Fruit fly (Drosophila melanogaster) whole organism, embryonic: ENCODE data around the gene capu.
A peak's percentile ranks its signal among the peaks of the same experiment; 100 is the strongest.

Experiments
- ATbp ChIP-seq: fragments of 200-800 bp; sonication (Bioruptor generic); optimal IDR thresholded peaks from 2 replicates; lab custom pipeline; 2017; ENCODE audit warnings: missing biosample characterization, mild to moderate bottlenecking, missing genetic modification characterization, missing genetic modification reagents
- Blimp-1 ChIP-seq: fragments of 200-800 bp; sonication (Bioruptor generic); optimal IDR thresholded peaks from 3 replicates; lab custom pipeline; 2018; ENCODE audit warnings: missing biosample characterization, missing genetic modification characterization, mild to moderate bottlenecking, moderate library complexity, missing genetic modification reagents
- Bteb2 ChIP-seq: fragments of 200-800 bp; sonication (Bioruptor generic); optimal IDR thresholded peaks from 2 replicates; lab custom pipeline; 2016; ENCODE audit warnings: missing biosample characterization, missing genetic modification characterization
- CG10267 ChIP-seq: fragments of 200-800 bp; sonication (Bioruptor generic); optimal IDR thresholded peaks from 2 replicates; lab custom pipeline; 2018; ENCODE audit warnings: missing biosample characterization, mild to moderate bottlenecking, missing genetic modification characterization, moderate library complexity
- CG10979 ChIP-seq: fragments of 200-800 bp; sonication (Bioruptor generic); optimal IDR thresholded peaks from 2 replicates; lab custom pipeline; 2018; ENCODE audit warnings: missing biosample characterization, mild to moderate bottlenecking, missing genetic modification characterization, moderate library complexity
- CG12391 ChIP-seq: fragments of 200-800 bp; sonication (Bioruptor generic); optimal IDR thresholded peaks from 3 replicates; lab custom pipeline; 2018; ENCODE audit warnings: missing biosample characterization, mild to moderate bottlenecking, missing genetic modification characterization, moderate library complexity
- CG12769 ChIP-seq: fragments of 200-800 bp; sonication (Bioruptor generic); optimal IDR thresholded peaks from 2 replicates; lab custom pipeline; 2019; ENCODE audit warnings: missing biosample characterization, mild to moderate bottlenecking, missing genetic modification characterization, moderate library complexity
- CG15514 ChIP-seq: fragments of 200-800 bp; sonication (Bioruptor generic); optimal IDR thresholded peaks from 3 replicates; lab custom pipeline; 2017; ENCODE audit warnings: missing biosample characterization, missing genetic modification characterization, mild to moderate bottlenecking, moderate library complexity, missing genetic modification reagents
- CG17328 ChIP-seq: fragments of 200-800 bp; sonication (Bioruptor generic); IDR thresholded peaks from 2 replicates; pipeline ENCODE4 v1.3.6; 2022; ENCODE audit warnings: missing biosample characterization, missing genetic modification characterization
- CG1792 ChIP-seq: fragments of 200-800 bp; sonication (Bioruptor generic); optimal IDR thresholded peaks from 2 replicates; lab custom pipeline; 2016; ENCODE audit warnings: missing biosample characterization, missing genetic modification characterization
- CG18599 ChIP-seq: fragments of 200-800 bp; sonication (Bioruptor generic); optimal IDR thresholded peaks from 3 replicates; lab custom pipeline; 2017; ENCODE audit warnings: missing biosample characterization, missing genetic modification characterization, mild to moderate bottlenecking, moderate library complexity, missing genetic modification reagents
- CG2120 ChIP-seq: fragments of 200-800 bp; sonication (Bioruptor generic); optimal IDR thresholded peaks from 3 replicates; lab custom pipeline; 2016; ENCODE audit warnings: missing biosample characterization, missing genetic modification characterization
- CG2678 ChIP-seq: fragments of 200-800 bp; sonication (Bioruptor generic); optimal IDR thresholded peaks from 3 replicates; lab custom pipeline; 2019; ENCODE audit warnings: missing biosample characterization, mild to moderate bottlenecking, missing genetic modification characterization, moderate library complexity
- CG2712 ChIP-seq: fragments of 200-800 bp; optimal IDR thresholded peaks from 3 replicates; lab custom pipeline; 2019; ENCODE audit warnings: missing biosample characterization, mild to moderate bottlenecking, missing genetic modification characterization, moderate library complexity
- CG32532 ChIP-seq: fragments of 200-800 bp; sonication (Bioruptor generic); IDR thresholded peaks from 2 replicates; pipeline ENCODE4 v1.3.6; 2022; ENCODE audit warnings: missing biosample characterization, missing genetic modification characterization
- CG3281 ChIP-seq: fragments of 200-800 bp; sonication (Bioruptor generic); optimal IDR thresholded peaks from 3 replicates; lab custom pipeline; 2017; ENCODE audit warnings: missing biosample characterization, mild to moderate bottlenecking, missing genetic modification characterization
- CG4424 ChIP-seq: fragments of 200-800 bp; sonication (Bioruptor generic); optimal IDR thresholded peaks from 3 replicates; lab custom pipeline; 2016; ENCODE audit warnings: missing biosample characterization, missing genetic modification characterization
- CG6654 ChIP-seq: fragments of 200-800 bp; sonication (Bioruptor generic); optimal IDR thresholded peaks from 2 replicates; lab custom pipeline; 2017; ENCODE audit warnings: missing biosample characterization, mild to moderate bottlenecking, missing genetic modification characterization
- CG6791 ChIP-seq: fragments of 200-800 bp; sonication (Bioruptor generic); IDR thresholded peaks from 3 replicates; pipeline ENCODE4 v1.3.6; 2022; ENCODE audit warnings: missing biosample characterization, missing genetic modification characterization; ENCODE audit not compliant: partially characterized antibody
- Dfd ChIP-seq, 2 experiments: fragments of >200 bp; optimal IDR thresholded peaks; 2 replicates each; lab custom pipeline; 2017; ENCODE audit warnings: missing biosample characterization in 2 of 2, missing genetic modification characterization in 2 of 2
- HmgZ ChIP-seq: fragments of 200-800 bp; sonication (Bioruptor generic); optimal IDR thresholded peaks from 2 replicates; lab custom pipeline; 2018; ENCODE audit warnings: missing biosample characterization, mild to moderate bottlenecking, missing genetic modification characterization
- Hr3 ChIP-seq: fragments of 200-800 bp; sonication (Bioruptor generic); optimal IDR thresholded peaks from 3 replicates; lab custom pipeline; 2016; ENCODE audit warnings: missing biosample characterization, missing genetic modification characterization
- Med ChIP-seq: fragments of 200-800 bp; sonication (Bioruptor generic); peaks from one replicate; lab custom pipeline; 2016; ENCODE audit warnings: missing biosample characterization, missing genetic modification characterization, mild to moderate bottlenecking, inconsistent platforms, moderate library complexity
- Nf-YA ChIP-seq: fragments of 200-800 bp; sonication (Bioruptor generic); IDR thresholded peaks from 2 replicates; pipeline ENCODE4 v1.3.6; 2022; ENCODE audit warnings: missing biosample characterization, missing genetic modification characterization
- PHDP ChIP-seq: fragments of 200-800 bp; sonication (Bioruptor generic); optimal IDR thresholded peaks from 3 replicates; lab custom pipeline; 2018; ENCODE audit warnings: missing biosample characterization, mild to moderate bottlenecking, missing genetic modification characterization, moderate library complexity
- Poxn ChIP-seq: fragments of 200-800 bp; sonication (Bioruptor generic); IDR thresholded peaks from 2 replicates; pipeline ENCODE4 v1.3.6; 2022; ENCODE audit warnings: missing biosample characterization, missing genetic modification characterization
- Rfx ChIP-seq: fragments of 200-800 bp; sonication (Bioruptor generic); IDR thresholded peaks from 2 replicates; pipeline ENCODE4 v1.3.6; 2022; ENCODE audit warnings: missing biosample characterization, missing genetic modification characterization
- Taf1 ChIP-seq: fragments of 200-800 bp; sonication (Bioruptor generic); IDR thresholded peaks from 2 replicates; pipeline ENCODE4 v1.3.6; 2022; ENCODE audit warnings: missing biosample characterization, missing genetic modification characterization
- Xrp1 ChIP-seq: fragments of 200-800 bp; sonication (Bioruptor generic); IDR thresholded peaks from 2 replicates; pipeline ENCODE4 v1.3.6; 2022; ENCODE audit warnings: missing biosample characterization, missing genetic modification characterization
- ac ChIP-seq: fragments of 200-800 bp; sonication (Bioruptor generic); optimal IDR thresholded peaks from 3 replicates; lab custom pipeline; 2017; ENCODE audit warnings: missing biosample characterization, mild to moderate bottlenecking, missing genetic modification characterization
- bcd ChIP-seq: fragments of 200-800 bp; sonication (Bioruptor generic); optimal IDR thresholded peaks from 2 replicates; lab custom pipeline; 2017; ENCODE audit warnings: missing biosample characterization, mild to moderate bottlenecking, missing genetic modification characterization
- cas ChIP-seq: fragments of 200-800 bp; sonication (Bioruptor generic); IDR thresholded peaks from 2 replicates; pipeline ENCODE4 v1.3.6; 2022; ENCODE audit warnings: missing biosample characterization, missing genetic modification characterization
- caup ChIP-seq: fragments of 200-800 bp; sonication (Bioruptor generic); optimal IDR thresholded peaks from 3 replicates; lab custom pipeline; 2017; ENCODE audit warnings: missing biosample characterization, mild to moderate bottlenecking, missing genetic modification characterization, moderate library complexity; ENCODE audit not compliant: severe bottlenecking
- chif ChIP-seq, 2 experiments: fragments of 200-800 bp; sonication (Bioruptor generic); optimal IDR thresholded peaks; 3 replicates each; lab custom pipeline; 2016; ENCODE audit warnings: missing biosample characterization in 2 of 2, missing genetic modification characterization in 2 of 2
- dpn ChIP-seq, 2 experiments: fragments of 200-800 bp; sonication (Bioruptor generic); optimal IDR thresholded peaks; 3 replicates each; lab custom pipeline; 2016; ENCODE audit warnings: missing biosample characterization in 2 of 2, missing genetic modification characterization in 2 of 2
- gem ChIP-seq: fragments of 200-800 bp; sonication (Bioruptor generic); optimal IDR thresholded peaks from 2 replicates; lab custom pipeline; 2019; ENCODE audit warnings: missing biosample characterization, mild to moderate bottlenecking, missing genetic modification characterization, moderate library complexity
- ind ChIP-seq: fragments of 200-800 bp; sonication (Bioruptor generic); optimal IDR thresholded peaks from 3 replicates; lab custom pipeline; 2016; ENCODE audit warnings: missing biosample characterization, missing genetic modification characterization
- kay ChIP-seq: fragments of 200-800 bp; sonication (Bioruptor generic); optimal IDR thresholded peaks from 2 replicates; lab custom pipeline; 2016; ENCODE audit warnings: missing biosample characterization, missing genetic modification characterization
- ken ChIP-seq: fragments of 200-800 bp; sonication (Bioruptor generic); IDR thresholded peaks from 3 replicates; pipeline ENCODE4 v1.3.6; 2022; ENCODE audit warnings: missing biosample characterization, missing genetic modification characterization
- mirr ChIP-seq: fragments of 200-800 bp; sonication (Bioruptor generic); optimal IDR thresholded peaks from 3 replicates; lab custom pipeline; 2018; ENCODE audit warnings: missing biosample characterization, mild to moderate bottlenecking, missing genetic modification characterization
- phol ChIP-seq: fragments of 200-800 bp; sonication (Bioruptor generic); optimal IDR thresholded peaks from 3 replicates; lab custom pipeline; 2018; ENCODE audit warnings: missing biosample characterization, mild to moderate bottlenecking, missing genetic modification characterization, moderate library complexity
- prd ChIP-seq, 3 experiments: fragments of >200 bp in 2 of 3; fragments of 200-800 bp in 1 of 3; sonication (Bioruptor generic) in 1 of 3; optimal IDR thresholded peaks in 2 of 3; IDR thresholded peaks in 1 of 3; 2 replicates in 2 of 3; 3 replicates in 1 of 3; pipeline versions ENCODE4 v1.3.6 to Lab custom; 2017 to 2022; ENCODE audit warnings: missing biosample characterization in 1 of 3, missing genetic modification characterization in 1 of 3
- row ChIP-seq: fragments of 200-800 bp; sonication (Bioruptor generic); IDR thresholded peaks from 3 replicates; pipeline ENCODE4 v1.3.6; 2022; ENCODE audit warnings: missing biosample characterization, missing genetic modification characterization
- scrt ChIP-seq: fragments of 200-800 bp; sonication (Bioruptor generic); optimal IDR thresholded peaks from 2 replicates; lab custom pipeline; 2018; ENCODE audit warnings: missing biosample characterization, mild to moderate bottlenecking, missing genetic modification characterization, moderate library complexity
- slbo ChIP-seq: fragments of 200-800 bp; sonication (Bioruptor generic); IDR thresholded peaks from 2 replicates; pipeline ENCODE4 v1.3.6; 2022; ENCODE audit warnings: missing biosample characterization, missing genetic modification characterization
- sna ChIP-seq: fragments of 200-800 bp; sonication (Bioruptor generic); IDR thresholded peaks from 2 replicates; pipeline ENCODE4 v1.3.6; 2022; ENCODE audit warnings: missing biosample characterization, missing genetic modification characterization; ENCODE audit not compliant: partially characterized antibody
- sqz ChIP-seq: fragments of 200-800 bp; sonication (Bioruptor generic); optimal IDR thresholded peaks from 3 replicates; lab custom pipeline; 2018; ENCODE audit warnings: missing biosample characterization, mild to moderate bottlenecking, missing genetic modification characterization
- sr ChIP-seq: fragments of 200-800 bp; sonication (Bioruptor generic); IDR thresholded peaks from 3 replicates; pipeline ENCODE4 v1.3.6; 2022; ENCODE audit warnings: missing biosample characterization, missing genetic modification characterization

Gene capu

DNA sequence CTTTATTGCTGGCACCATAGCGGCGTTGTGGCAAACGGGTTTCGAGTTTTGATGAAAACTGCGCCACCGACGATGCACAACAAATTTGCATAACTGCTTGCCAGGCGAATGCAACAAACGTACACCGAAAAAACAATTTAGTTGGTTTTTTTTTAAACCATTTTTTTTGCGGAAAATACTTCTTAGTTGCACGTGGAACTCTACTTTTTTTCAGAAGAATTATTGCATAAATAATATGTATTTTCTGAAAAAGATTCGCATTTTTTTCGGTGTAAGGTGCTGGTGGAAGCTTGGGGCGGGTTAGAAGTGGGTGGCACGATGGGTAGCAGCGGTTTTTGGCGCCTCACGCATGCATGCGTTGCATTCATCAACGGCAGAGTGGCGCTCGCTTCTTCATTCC is 21.5 kb downstream of the capu start (continued):
- TF ChIP-seq ken: 0 out of 3 replicates have a peak, but pooled peaks have one; percentile 42
- TF ChIP-seq ATbp (GFP tag; lab: Kevin White, UChicago): peak; percentile 18
- TF ChIP-seq scrt: no peak
- TF ChIP-seq Med: peak; percentile 18
- TF ChIP-seq CG12391 (tag; lab: Kevin White, UChicago): peak; percentile 5
- TF ChIP-seq CG1792: no peak

DNA sequence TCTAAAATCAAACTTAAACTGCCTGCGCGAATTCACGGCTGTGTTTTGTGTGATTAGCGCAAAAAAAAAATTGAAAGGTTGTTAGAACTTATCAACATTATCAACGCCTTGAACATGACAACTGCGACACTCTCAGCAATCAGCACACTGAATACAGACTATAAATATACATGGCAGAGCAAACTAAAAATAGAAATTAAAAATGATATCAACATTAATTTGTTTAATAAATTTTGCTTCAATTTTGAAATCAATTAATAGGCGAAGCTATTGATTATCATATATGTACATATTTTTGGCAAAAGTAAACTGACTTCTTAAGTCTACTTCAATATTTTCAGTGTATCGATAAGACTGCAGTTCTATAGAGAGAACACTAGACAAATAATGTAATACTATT is 22.6 kb downstream of the capu start:
- peak; percentile 18 for TF ChIP-seq phol (tag; lab: Kevin White, UChicago)
- TF ChIP-seq CG2120 (GFP tag; lab: Kevin White, UChicago): peak; percentile 63
- TF ChIP-seq CG2678: peak; percentile 73
- no peak for TF ChIP-seq Bteb2 (GFP tag; lab: Kevin White, UChicago)
- peak; percentile 48 for TF ChIP-seq ind
- 0 out of 2 replicates have a peak, but pooled peaks have one; percentile 17 for TF ChIP-seq cas (GFP tag; lab: Robert Waterston, UW)
- peak; percentile 28 for TF ChIP-seq CG15514 (GFP tag; lab: Kevin White, UChicago)
- TF ChIP-seq Poxn (GFP tag; lab: Robert Waterston, UW): no peak
- peak; percentile 1 for TF ChIP-seq PHDP (tag; lab: Kevin White, UChicago)
- TF ChIP-seq Nf-YA: no peak
- TF ChIP-seq CG4424 (GFP tag; lab: Kevin White, UChicago): peak; percentile 8
- peak; percentile 31 for TF ChIP-seq gem (tag; lab: Kevin White, UChicago)
- TF ChIP-seq mirr (GFP tag; lab: Kevin White, UChicago): peak; percentile 27
- peak; percentile 18 to 20 for TF ChIP-seq dpn (GFP tag; optimal IDR thresholded peaks at IDR 0.05; lab: Kevin White, UChicago)
- TF ChIP-seq CG10979 (tag; lab: Kevin White, UChicago): peak; percentile 1
- peak; percentile 35 for TF ChIP-seq CG2712 (tag; lab: Kevin White, UChicago)
- TF ChIP-seq Med: peak; percentile 68
- TF ChIP-seq Taf1 (GFP tag; lab: Robert Waterston, UW): peak; percentile 63
- no peak for TF ChIP-seq kay
- peak; percentile 41; the same call in 1 of the 2 replicates for TF ChIP-seq Xrp1
- TF ChIP-seq HmgZ (tag; lab: Kevin White, UChicago): peak; percentile 47
- TF ChIP-seq sqz (GFP tag; lab: Kevin White, UChicago): no peak
- TF ChIP-seq Dfd (GFP tag; optimal IDR thresholded peaks at IDR 0.05; lab: Kevin White, UChicago): no peak
- TF ChIP-seq CG6791: no peak
- TF ChIP-seq ac (GFP tag; lab: Kevin White, UChicago): no peak
- TF ChIP-seq CG10267: peak; percentile 23
- TF ChIP-seq CG6654 (GFP tag; lab: Kevin White, UChicago): no peak
- TF ChIP-seq prd (optimal IDR thresholded peaks at IDR 0.05; lab: Kevin White, UChicago): no peak
- TF ChIP-seq prd (GFP tag; IDR thresholded peaks at IDR 0.05; lab: Robert Waterston, UW): peak; percentile 45; the same call in 1 of the 3 replicates
- no peak for TF ChIP-seq chif (GFP tag; optimal IDR thresholded peaks at IDR 0.05; lab: Kevin White, UChicago)
- TF ChIP-seq caup (GFP tag; lab: Kevin White, UChicago): peak; percentile 22
- peak; percentile 37 for TF ChIP-seq CG12769 (tag; lab: Kevin White, UChicago)
- TF ChIP-seq CG18599 (GFP tag; lab: Kevin White, UChicago): peak; percentile 77
- TF ChIP-seq CG17328: no peak
- TF ChIP-seq CG32532: peak; percentile 71
- peak; percentile 49 for TF ChIP-seq slbo (GFP tag; lab: Robert Waterston, UW)
- peak; percentile 27 for TF ChIP-seq Blimp-1 (GFP tag; lab: Kevin White, UChicago)
- no peak for TF ChIP-seq sna (GFP tag; lab: Robert Waterston, UW)
- TF ChIP-seq Rfx (GFP tag; lab: Robert Waterston, UW): 0 out of 2 replicates have a peak, but pooled peaks have one; percentile 31
- peak; percentile 4 for TF ChIP-seq scrt
- peak; percentile 30; the same call in 2 of the 3 replicates for TF ChIP-seq row
- no peak for TF ChIP-seq sr (GFP tag; lab: Robert Waterston, UW)
- peak; percentile 23 for TF ChIP-seq bcd
- no peak for TF ChIP-seq Hr3 (GFP tag; lab: Kevin White, UChicago)
- TF ChIP-seq CG3281 (GFP tag; lab: Kevin White, UChicago): peak; percentile 67
